Worm (Caenorhabditis elegans) whole organism, late embryonic: Measurements from ENCODE around the gene lron-13.

Experiments
- C08G9.2 ChIP-seq: sonication (generic microtip); optimal IDR thresholded peaks from 2 replicates; lab custom pipeline; 2016; ENCODE audit warnings: mild to moderate bottlenecking, missing genetic modification characterization, moderate library complexity, missing compliant biosample characterization
- C38D4.7 ChIP-seq: fragments of 200-800 bp; sonication (Bioruptor generic); optimal IDR thresholded peaks from 2 replicates; lab custom pipeline; 2018; ENCODE audit warnings: mild to moderate bottlenecking, missing genetic modification characterization, moderate library complexity, missing compliant biosample characterization
- F13H6.1 ChIP-seq: sonication (generic microtip); optimal IDR thresholded peaks from 2 replicates; lab custom pipeline; 2016; ENCODE audit warnings: missing genetic modification characterization, missing compliant biosample characterization
- T23F11.4 ChIP-seq: fragments of 200-800 bp; sonication (Bioruptor generic); optimal IDR thresholded peaks from 2 replicates; lab custom pipeline; 2018; ENCODE audit warnings: mild to moderate bottlenecking, missing genetic modification characterization, missing compliant biosample characterization
- Y22D7AL.16 ChIP-seq: sonication (generic microtip); optimal IDR thresholded peaks from 2 replicates; lab custom pipeline; 2016; ENCODE audit warnings: missing genetic modification characterization, missing compliant biosample characterization
- ama-1 ChIP-seq: fragments of 150-350 bp; optimal IDR thresholded peaks from 2 replicates; lab custom pipeline; 2014
- ceh-14 ChIP-seq: sonication (generic microtip); optimal IDR thresholded peaks from 2 replicates; lab custom pipeline; 2016; ENCODE audit warnings: missing genotype, missing genetic modification characterization, missing compliant biosample characterization
- ceh-18 ChIP-seq: sonication (generic microtip); optimal IDR thresholded peaks from 2 replicates; lab custom pipeline; 2016; ENCODE audit warnings: missing genetic modification characterization, missing compliant biosample characterization
- ceh-2 ChIP-seq: sonication (generic microtip); optimal IDR thresholded peaks from 2 replicates; lab custom pipeline; 2016; ENCODE audit warnings: missing genotype, missing genetic modification characterization, missing compliant biosample characterization
- ceh-31 ChIP-seq: sonication (generic microtip); optimal IDR thresholded peaks from 2 replicates; lab custom pipeline; 2016; ENCODE audit warnings: missing genetic modification characterization, missing compliant biosample characterization
- ceh-34 ChIP-seq: sonication (generic microtip); optimal IDR thresholded peaks from 2 replicates; lab custom pipeline; 2016; ENCODE audit warnings: mild to moderate bottlenecking, missing genetic modification characterization, missing compliant biosample characterization
- ceh-48 ChIP-seq: sonication (generic microtip); optimal IDR thresholded peaks from 2 replicates; lab custom pipeline; 2016; ENCODE audit warnings: missing genetic modification characterization, inconsistent platforms, missing compliant biosample characterization
- ceh-6 ChIP-seq: fragments of 200-800 bp; sonication (Bioruptor generic); optimal IDR thresholded peaks from 2 replicates; lab custom pipeline; 2018; ENCODE audit warnings: mild to moderate bottlenecking, missing genetic modification characterization, missing compliant biosample characterization
- ceh-9 ChIP-seq: sonication (generic microtip); optimal IDR thresholded peaks from 2 replicates; lab custom pipeline; 2016; ENCODE audit warnings: mild to moderate bottlenecking, missing genetic modification characterization, inconsistent platforms, missing compliant biosample characterization
- dve-1 ChIP-seq: sonication (generic microtip); optimal IDR thresholded peaks from 2 replicates; lab custom pipeline; 2017; ENCODE audit warnings: antibody characterized with exemption, mild to moderate bottlenecking, missing genetic modification characterization, missing compliant biosample characterization
- elt-2 ChIP-seq: sonication (generic microtip); optimal IDR thresholded peaks from 2 replicates; lab custom pipeline; 2016; ENCODE audit warnings: missing genetic modification reagents, missing genetic modification characterization, missing compliant biosample characterization
- ets-4 ChIP-seq: sonication (generic microtip); optimal IDR thresholded peaks from 2 replicates; lab custom pipeline; 2016; ENCODE audit warnings: missing genetic modification characterization, missing compliant biosample characterization
- eyg-1 ChIP-seq: sonication (generic microtip); optimal IDR thresholded peaks from 2 replicates; lab custom pipeline; 2016; ENCODE audit warnings: missing genotype, missing genetic modification characterization, missing compliant biosample characterization
- fkh-10 ChIP-seq: fragments of 150-350 bp; optimal IDR thresholded peaks from 2 replicates; lab custom pipeline; 2014; ENCODE audit warnings: missing biosample characterization, missing genetic modification reagents, missing genetic modification characterization
- hlh-30 ChIP-seq: sonication (generic microtip); optimal IDR thresholded peaks from 2 replicates; lab custom pipeline; 2017; ENCODE audit warnings: antibody characterized with exemption, missing genetic modification characterization, missing compliant biosample characterization; ENCODE audit not compliant: insufficient read depth
- mec-3 ChIP-seq: sonication (generic microtip); optimal IDR thresholded peaks from 2 replicates; lab custom pipeline; 2016; ENCODE audit warnings: borderline replicate concordance, missing genetic modification characterization, missing compliant biosample characterization
- nfya-1 ChIP-seq: sonication (generic microtip); optimal IDR thresholded peaks from 2 replicates; lab custom pipeline; 2017; ENCODE audit warnings: missing genetic modification characterization, mild to moderate bottlenecking, missing compliant biosample characterization, antibody characterized with exemption, moderate library complexity
- nhr-11 ChIP-seq: fragments of 150-350 bp; optimal IDR thresholded peaks from 2 replicates; lab custom pipeline; 2014; ENCODE audit warnings: missing biosample characterization, missing genetic modification characterization
- pag-3 ChIP-seq: sonication (generic microtip); optimal IDR thresholded peaks from 2 replicates; lab custom pipeline; 2016; ENCODE audit warnings: missing compliant biosample characterization, missing genetic modification characterization, borderline replicate concordance
- pax-1 ChIP-seq: fragments of 150-350 bp; optimal IDR thresholded peaks from 2 replicates; lab custom pipeline; 2014; ENCODE audit warnings: missing biosample characterization, missing genetic modification characterization
- pha-2 ChIP-seq: sonication (generic microtip); optimal IDR thresholded peaks from 2 replicates; lab custom pipeline; 2017; ENCODE audit warnings: mild to moderate bottlenecking, missing genetic modification characterization, missing compliant biosample characterization
- pha-4 ChIP-seq: fragments of 150-350 bp; optimal IDR thresholded peaks from 2 replicates; lab custom pipeline; 2018; ENCODE audit warnings: missing biosample characterization, missing genetic modification reagents, missing genetic modification characterization
- pros-1 ChIP-seq: fragments of 150-350 bp; optimal IDR thresholded peaks from 2 replicates; lab custom pipeline; 2014; ENCODE audit warnings: missing biosample characterization, missing genetic modification reagents, missing genetic modification characterization
- tbx-2 ChIP-seq: sonication (generic microtip); optimal IDR thresholded peaks from 2 replicates; lab custom pipeline; 2016; ENCODE audit warnings: missing genetic modification characterization, missing compliant biosample characterization
- tbx-7 ChIP-seq: sonication (generic microtip); optimal IDR thresholded peaks from 2 replicates; lab custom pipeline; 2016; ENCODE audit warnings: missing genotype, missing genetic modification characterization, missing compliant biosample characterization
- ttx-3 ChIP-seq: sonication (generic microtip); optimal IDR thresholded peaks from 2 replicates; lab custom pipeline; 2016; ENCODE audit warnings: missing genetic modification reagents, missing genetic modification characterization, missing compliant biosample characterization
- unc-42 ChIP-seq: sonication (generic microtip); optimal IDR thresholded peaks from 2 replicates; lab custom pipeline; 2016; ENCODE audit warnings: missing genotype, missing genetic modification characterization, missing compliant biosample characterization
- unc-55 ChIP-seq: sonication (generic microtip); optimal IDR thresholded peaks from 2 replicates; lab custom pipeline; 2017; ENCODE audit warnings: missing biosample characterization, missing genetic modification reagents, missing genetic modification characterization

lron-13 gene

DNA sequence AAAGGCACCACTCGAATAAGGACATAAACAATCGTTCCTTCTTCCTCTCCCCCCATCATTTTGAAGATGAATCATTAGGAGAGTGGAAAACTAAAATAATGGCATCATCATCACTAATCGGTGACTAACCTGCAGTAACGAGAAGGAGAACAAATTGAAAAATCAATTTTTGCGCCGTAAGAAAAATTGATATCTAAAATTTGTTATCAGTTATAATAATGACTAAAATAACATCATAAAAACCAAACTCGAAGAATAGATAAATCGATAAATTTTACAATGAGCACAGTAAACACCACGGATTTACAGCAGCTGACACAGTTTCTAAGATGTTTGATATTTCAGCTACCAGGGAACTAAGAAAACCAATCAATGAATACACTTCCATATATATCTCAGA lies 1.0 kb upstream of the lron-13 start:
- TF ChIP-seq eyg-1 (tag; lab: Kevin White, UChicago) (no peak), elt-2 (tag; lab: Kevin White, UChicago) (no peak), C38D4.7 (GFP tag; lab: Kevin White, UChicago) (no peak), ceh-6 (GFP tag; lab: Kevin White, UChicago) (no peak), hlh-30 (tag; lab: Kevin White, UChicago) (no peak), dve-1 (tag; lab: Kevin White, UChicago) (no peak), ets-4 (tag; lab: Kevin White, UChicago) (no peak), T23F11.4 (GFP tag; lab: Kevin White, UChicago) (no peak), F13H6.1 (tag; lab: Kevin White, UChicago) (no peak), pha-2 (tag; lab: Kevin White, UChicago) (no peak), unc-55 (GFP tag; lab: Kevin White, UChicago) (no peak), ceh-2 (tag; lab: Kevin White, UChicago) (no peak), C08G9.2 (tag; lab: Kevin White, UChicago) (no peak), nfya-1 (tag; lab: Kevin White, UChicago) (no peak), ama-1 (no peak), ceh-18 (no peak), ceh-48 (no peak), ttx-3 (tag; lab: Kevin White, UChicago) (no peak), unc-42 (no peak), pros-1 (tag; lab: Kevin White, UChicago) (no peak)

DNA sequence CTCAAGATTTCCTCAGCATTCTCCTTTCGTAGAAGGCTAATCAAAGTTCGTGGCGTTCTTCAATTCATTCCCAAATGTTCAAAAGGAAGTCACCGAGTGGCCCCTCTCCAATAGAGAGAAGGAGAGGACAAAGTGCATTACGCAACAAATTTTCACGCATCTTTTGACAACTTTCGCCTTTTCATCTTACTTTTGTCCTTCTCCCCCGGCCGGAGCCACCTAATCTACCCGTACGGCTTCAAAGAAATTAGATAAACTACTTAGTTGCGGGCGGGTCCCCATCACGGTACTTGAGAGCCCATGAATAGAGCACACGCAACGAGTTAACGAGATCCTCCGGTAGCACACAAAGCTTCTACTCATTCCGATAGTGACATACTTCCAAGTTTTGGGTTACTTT lies 536 bp upstream of the lron-13 start:
- TF ChIP-seq fkh-10 (GFP tag; lab: Kevin White, UChicago) (peak; percentile 85), unc-42 (peak; percentile 92), tbx-7 (tag; lab: Kevin White, UChicago) (no peak)

DNA sequence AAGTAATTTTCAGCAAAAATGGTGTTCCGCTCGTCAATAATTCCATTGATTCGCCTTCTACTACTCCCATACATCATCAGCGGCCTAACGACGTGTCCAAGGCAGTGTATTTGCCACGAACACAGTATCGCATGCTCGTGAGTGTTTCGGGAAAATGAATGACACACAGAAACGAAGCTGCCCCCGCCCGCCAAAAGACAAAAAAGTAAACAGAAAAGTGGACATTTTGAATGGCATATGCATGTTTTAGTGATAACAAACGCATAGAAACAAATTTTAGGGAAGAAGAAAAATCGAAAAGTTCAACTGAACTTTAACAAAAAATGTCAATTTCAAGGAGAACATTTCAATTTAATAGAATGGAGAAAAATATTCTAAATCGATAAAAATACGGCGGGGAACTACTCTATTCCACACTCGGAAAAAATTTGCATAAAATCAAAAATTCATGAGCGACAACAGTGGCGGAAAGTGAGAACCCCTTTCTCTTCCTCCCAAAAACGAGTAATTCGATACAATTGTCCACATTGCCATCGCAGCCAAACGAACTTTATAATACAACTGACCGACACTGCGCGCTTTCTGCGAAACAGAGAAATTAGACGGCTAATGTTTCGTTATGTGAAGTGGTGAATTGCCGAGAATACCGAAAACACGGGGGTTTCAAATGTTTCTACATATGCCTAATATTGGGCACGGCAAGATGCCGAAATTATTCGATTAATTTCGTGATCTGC lies 1.4 kb downstream of the lron-13 start:
- TF ChIP-seq pax-1 (tag; lab: Kevin White, UChicago): no peak
- peak; percentile 60 for TF ChIP-seq ceh-34

DNA sequence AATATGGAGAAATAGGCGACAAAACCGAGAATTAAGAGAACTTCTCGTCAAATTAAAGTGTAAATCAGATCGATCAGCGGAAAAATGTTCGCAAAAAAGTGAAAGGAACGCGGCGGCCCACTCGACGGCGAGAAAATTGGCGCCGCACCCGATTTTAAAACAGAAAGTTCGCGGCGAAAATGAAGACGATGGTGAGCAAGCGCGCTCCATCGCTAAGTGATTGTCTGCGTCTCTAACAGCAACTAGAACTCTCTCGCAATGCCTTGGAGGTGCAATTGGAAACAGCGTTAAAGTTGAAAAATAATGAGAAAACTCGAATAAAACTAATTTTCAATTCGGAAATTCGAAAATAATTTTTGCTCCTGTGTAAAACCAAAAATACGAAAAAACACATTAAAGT lies 2.8 kb downstream of the lron-13 start:
- TF ChIP-seq tbx-2 (tag; lab: Kevin White, UChicago) (peak; percentile 13), pag-3 (tag; lab: Kevin White, UChicago) (no peak), unc-42 (peak; percentile 21), ceh-31 (peak; percentile 20), nfya-1 (tag; lab: Kevin White, UChicago) (peak; percentile 26)

DNA sequence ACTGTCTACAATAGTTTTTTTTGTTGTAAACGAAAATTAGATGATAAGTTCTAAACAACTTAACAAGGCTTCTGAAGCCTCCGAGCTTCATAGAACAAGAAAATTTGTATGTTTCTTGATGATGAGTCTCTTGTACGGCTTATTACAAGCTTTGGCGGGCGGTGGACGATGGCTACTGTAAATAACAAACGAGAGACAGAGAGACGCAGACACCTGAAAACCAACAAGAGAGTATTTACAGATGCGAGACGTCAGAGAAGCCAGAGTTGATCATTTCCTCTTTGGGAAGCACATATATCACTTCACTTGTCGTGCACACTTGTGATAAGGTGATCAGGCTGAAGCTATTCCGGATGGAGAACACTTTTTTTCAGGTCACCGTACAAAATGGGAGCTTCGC lies 3.6 kb downstream of the lron-13 start:
- TF ChIP-seq tbx-2 (tag; lab: Kevin White, UChicago) (no peak), ceh-14 (tag; lab: Kevin White, UChicago) (no peak), nfya-1 (tag; lab: Kevin White, UChicago) (no peak), ceh-9 (tag; lab: Kevin White, UChicago) (no peak), mec-3 (tag; lab: Kevin White, UChicago) (no peak), ama-1 (no peak), nhr-11 (tag; lab: Kevin White, UChicago) (no peak), ets-4 (tag; lab: Kevin White, UChicago) (no peak), Y22D7AL.16 (tag; lab: Kevin White, UChicago) (no peak), pha-4 (tag; lab: Kevin White, UChicago) (no peak)
